Worm (Caenorhabditis elegans) whole organism, early embryonic: Measurements from ENCODE around the gene fkh-4.

Experiments
- B0310.2 ChIP-seq: sonication (generic microtip); optimal IDR thresholded peaks from 2 replicates; lab custom pipeline; 2016; ENCODE audit warnings: mild to moderate bottlenecking, missing genetic modification characterization, missing compliant biosample characterization
- F13C5.2 ChIP-seq: sonication (generic microtip); optimal IDR thresholded peaks from 2 replicates; lab custom pipeline; 2017; ENCODE audit warnings: mild to moderate bottlenecking, missing genetic modification characterization, inconsistent platforms, missing compliant biosample characterization
- aly-1 ChIP-seq: sonication (generic microtip); optimal IDR thresholded peaks from 2 replicates; lab custom pipeline; 2016; ENCODE audit warnings: missing genetic modification characterization, missing compliant biosample characterization
- ama-1 ChIP-seq: fragments of 150-350 bp; optimal IDR thresholded peaks from 2 replicates; lab custom pipeline; 2014
- ceh-13 ChIP-seq: fragments of 200-800 bp; sonication (Bioruptor generic); optimal IDR thresholded peaks from 2 replicates; lab custom pipeline; 2018; ENCODE audit warnings: mild to moderate bottlenecking, missing genetic modification characterization, missing compliant biosample characterization
- ceh-36 ChIP-seq: sonication (generic microtip); optimal IDR thresholded peaks from 2 replicates; lab custom pipeline; 2016; ENCODE audit warnings: missing genetic modification characterization, inconsistent platforms, missing compliant biosample characterization
- ets-7 ChIP-seq: sonication (generic microtip); optimal IDR thresholded peaks from 2 replicates; lab custom pipeline; 2016; ENCODE audit warnings: missing genotype, missing genetic modification characterization, missing compliant biosample characterization
- flt-1 ChIP-seq: fragments of 200-800 bp; sonication (Bioruptor generic); IDR thresholded peaks from 2 replicates; pipeline ENCODE4 v1.3.6; 2022; ENCODE audit warnings: missing genetic modification characterization, missing compliant biosample characterization
- hmbx-1 ChIP-seq: sonication (generic microtip); optimal IDR thresholded peaks from 2 replicates; lab custom pipeline; 2016; ENCODE audit warnings: mild to moderate bottlenecking, missing genetic modification characterization, missing compliant biosample characterization
- hmg-4 ChIP-seq: fragments of 200-800 bp; sonication (Bioruptor generic); optimal IDR thresholded peaks from 2 replicates; lab custom pipeline; 2018; ENCODE audit warnings: mild to moderate bottlenecking, missing genetic modification characterization, missing compliant biosample characterization
- hnd-1 ChIP-seq: sonication (generic microtip); optimal IDR thresholded peaks from 2 replicates; lab custom pipeline; 2016; ENCODE audit warnings: missing genetic modification characterization, missing compliant biosample characterization
- pes-1 ChIP-seq: fragments of 200-800 bp; sonication (Bioruptor generic); IDR thresholded peaks from 2 replicates; pipeline ENCODE4 v1.3.6; 2022; ENCODE audit warnings: missing genetic modification reagents, missing genetic modification characterization, missing compliant biosample characterization
- scrt-1 ChIP-seq: fragments of 200-800 bp; sonication (Bioruptor generic); IDR thresholded peaks from 2 replicates; pipeline ENCODE4 v1.3.6; 2022; ENCODE audit warnings: missing genetic modification characterization, missing compliant biosample characterization
- sea-1 ChIP-seq: fragments of 200-800 bp; sonication (Bioruptor generic); conservative IDR thresholded peaks from 2 replicates; pipeline ENCODE4 v1.3.6; 2022; ENCODE audit warnings: missing genetic modification characterization, missing compliant biosample characterization
- tbx-11 ChIP-seq: fragments of 200-800 bp; sonication (Bioruptor generic); IDR thresholded peaks from 2 replicates; pipeline ENCODE4 v1.3.6; 2022; ENCODE audit warnings: missing genetic modification characterization, missing compliant biosample characterization
- tbx-37 ChIP-seq: fragments of 200-800 bp; sonication (Bioruptor generic); conservative IDR thresholded peaks from 2 replicates; pipeline ENCODE4 v1.3.6; 2022; ENCODE audit warnings: missing genetic modification reagents, missing genetic modification characterization, missing compliant biosample characterization
- tra-4 ChIP-seq: sonication (generic microtip); optimal IDR thresholded peaks from 2 replicates; lab custom pipeline; 2017; ENCODE audit warnings: missing genetic modification characterization, missing compliant biosample characterization

The fkh-4 gene

ce11 chrX:13394971-13395370 lies 33.7 kb downstream of the fkh-4 start, which contains the start of gene irld-2:
TSS of gene irld-2 (minus strand) at chrX:13395071.
- TF ChIP-seq F13C5.2 (tag; lab: Kevin White, UChicago) = no peak
- no peak for TF ChIP-seq aly-1 (tag; lab: Kevin White, UChicago)
- no peak for TF ChIP-seq flt-1 (GFP tag; lab: Robert Waterston, UW)
- TF ChIP-seq ama-1 (lab: Kevin White, UChicago) = no peak
- TF ChIP-seq ets-7 (tag; lab: Kevin White, UChicago) = no peak
- no peak for TF ChIP-seq tra-4 (tag; lab: Kevin White, UChicago)
- TF ChIP-seq ceh-13 = no peak

ce11 chrX:13388829-13389228 lies 39.8 kb downstream of the fkh-4 start:
- TF ChIP-seq hnd-1 (no peak), tbx-11 (no peak), ama-1 (lab: Kevin White, UChicago) (no peak), flt-1 (GFP tag; lab: Robert Waterston, UW) (no peak), tra-4 (tag; lab: Kevin White, UChicago) (no peak), pes-1 (no peak), aly-1 (tag; lab: Kevin White, UChicago) (no peak), sea-1 (GFP tag; lab: Robert Waterston, UW) (no peak), tbx-37 (no peak), hmg-4 (GFP tag; lab: Kevin White, UChicago) (no peak), F13C5.2 (tag; lab: Kevin White, UChicago) (no peak), ceh-13 (no peak), ceh-36 (tag; lab: Kevin White, UChicago) (no peak), ets-7 (tag; lab: Kevin White, UChicago) (no peak)

DNA sequence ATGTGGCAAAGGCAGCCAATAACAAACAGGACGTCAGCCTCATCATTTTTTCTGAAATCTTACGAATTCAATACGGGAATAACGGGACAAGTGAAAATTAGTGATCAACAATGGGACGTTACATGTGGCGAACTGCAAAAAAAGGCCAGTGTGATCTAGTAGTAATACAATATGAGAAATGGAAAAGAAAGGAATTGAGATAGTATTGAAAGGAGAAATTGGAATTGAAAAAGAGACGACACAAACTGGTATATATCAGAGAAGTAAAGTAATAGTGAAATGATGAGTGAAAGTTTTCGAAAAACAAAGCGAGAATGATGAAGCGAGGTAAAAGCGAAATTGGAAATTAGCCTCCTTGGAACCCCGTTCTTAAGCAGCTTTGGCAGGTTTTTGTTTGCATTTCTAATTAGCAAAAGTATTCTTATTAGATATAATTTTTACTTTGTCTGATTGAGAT lies 41.1 kb downstream of the fkh-4 start, which contains the start of gene C49F8.3:
C49F8.3 (minus strand) TSS at position 51 of the 457 bp plus-strand sequence.
- TF ChIP-seq hmbx-1 = no peak
- no peak for TF ChIP-seq scrt-1 (GFP tag; lab: Robert Waterston, UW)
- TF ChIP-seq pes-1 = no peak
- TF ChIP-seq ets-7 (tag; lab: Kevin White, UChicago) = no peak
- no peak for TF ChIP-seq ama-1 (lab: Kevin White, UChicago)
- TF ChIP-seq tra-4 (tag; lab: Kevin White, UChicago) = no peak
- TF ChIP-seq aly-1 (tag; lab: Kevin White, UChicago) = no peak
- no peak for TF ChIP-seq hnd-1
- no peak for TF ChIP-seq F13C5.2 (tag; lab: Kevin White, UChicago)
- TF ChIP-seq tbx-11 = no peak
- TF ChIP-seq sea-1 (GFP tag; lab: Robert Waterston, UW) = no peak
- TF ChIP-seq hmg-4 (GFP tag; lab: Kevin White, UChicago) = no peak
- TF ChIP-seq tbx-37 = no peak
- TF ChIP-seq ceh-13 = no peak
- no peak for TF ChIP-seq B0310.2 (tag; lab: Kevin White, UChicago)
- no peak for TF ChIP-seq ceh-36 (tag; lab: Kevin White, UChicago)
- TF ChIP-seq flt-1 (GFP tag; lab: Robert Waterston, UW) = no peak

ce11 chrX:13384743-13385142 lies 43.9 kb downstream of the fkh-4 start:
- TF ChIP-seq B0310.2 (tag; lab: Kevin White, UChicago) (no peak), tbx-37 (no peak), ets-7 (tag; lab: Kevin White, UChicago) (no peak), tra-4 (tag; lab: Kevin White, UChicago) (no peak), aly-1 (tag; lab: Kevin White, UChicago) (no peak), scrt-1 (GFP tag; lab: Robert Waterston, UW) (no peak), pes-1 (no peak), hmg-4 (GFP tag; lab: Kevin White, UChicago) (no peak), hmbx-1 (no peak), hnd-1 (no peak)

- TF ChIP-seq tbx-37 (no peak), flt-1 (GFP tag; lab: Robert Waterston, UW) (no peak), scrt-1 (GFP tag; lab: Robert Waterston, UW) (no peak), F13C5.2 (tag; lab: Kevin White, UChicago) (no peak), sea-1 (GFP tag; lab: Robert Waterston, UW) (no peak), ama-1 (lab: Kevin White, UChicago) (no peak), hmbx-1 (no peak), ceh-36 (tag; lab: Kevin White, UChicago) (no peak), aly-1 (tag; lab: Kevin White, UChicago) (no peak), hnd-1 (no peak), B0310.2 (tag; lab: Kevin White, UChicago) (no peak), tbx-11 (no peak)
These were observed 45.4 kb downstream of the fkh-4 start for ce11 chrX:13383273-13383672.

DNA sequence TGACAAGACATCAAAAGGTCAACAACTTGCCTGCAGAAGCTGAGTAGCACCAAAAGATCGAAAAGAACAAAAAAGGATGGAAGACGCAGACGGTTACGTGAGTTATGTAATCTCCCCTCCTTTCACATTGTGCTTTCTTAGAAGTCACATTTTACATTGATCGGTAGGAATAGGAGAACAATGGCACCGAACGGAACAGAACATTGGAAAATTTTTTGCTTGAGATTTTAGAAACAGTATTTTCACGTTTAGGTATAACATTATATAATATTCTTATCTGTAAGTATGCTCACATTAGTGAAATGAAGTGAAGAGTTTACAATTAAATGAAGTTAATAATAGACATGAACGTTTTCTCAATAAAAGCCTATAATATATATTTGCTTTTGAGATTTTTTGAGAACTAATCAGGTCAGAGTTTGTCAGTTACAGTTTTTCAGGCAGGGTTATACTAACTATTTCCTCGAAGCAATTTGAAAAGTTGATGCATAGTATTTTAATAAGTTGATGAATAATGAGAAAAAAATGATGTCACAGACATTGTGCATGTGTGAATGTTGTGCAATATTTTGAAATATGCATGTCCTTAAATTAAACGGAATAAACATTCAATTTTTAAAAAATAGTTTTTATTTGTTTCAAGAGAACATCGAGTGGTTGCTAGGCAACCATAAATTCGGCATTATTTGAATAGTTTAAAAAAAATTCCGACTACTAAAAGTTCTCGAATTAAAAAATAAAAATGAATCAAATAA lies 47.5 kb downstream of the fkh-4 start:
- no peak for TF ChIP-seq hnd-1
- no peak for TF ChIP-seq hmg-4 (GFP tag; lab: Kevin White, UChicago)
- no peak for TF ChIP-seq ceh-13
- TF ChIP-seq pes-1 = no peak
- no peak for TF ChIP-seq scrt-1 (GFP tag; lab: Robert Waterston, UW)
- TF ChIP-seq tra-4 (tag; lab: Kevin White, UChicago) = no peak
- no peak for TF ChIP-seq aly-1 (tag; lab: Kevin White, UChicago)
- TF ChIP-seq ama-1 (lab: Kevin White, UChicago) = no peak
- no peak for TF ChIP-seq B0310.2 (tag; lab: Kevin White, UChicago)
- TF ChIP-seq ets-7 (tag; lab: Kevin White, UChicago) = no peak
- no peak for TF ChIP-seq sea-1 (GFP tag; lab: Robert Waterston, UW)
- no peak for TF ChIP-seq tbx-11
- no peak for TF ChIP-seq ceh-36 (tag; lab: Kevin White, UChicago)
- no peak for TF ChIP-seq tbx-37
- no peak for TF ChIP-seq F13C5.2 (tag; lab: Kevin White, UChicago)
- no peak for TF ChIP-seq flt-1 (GFP tag; lab: Robert Waterston, UW)
- TF ChIP-seq hmbx-1 = no peak

- TF ChIP-seq F13C5.2 (tag; lab: Kevin White, UChicago) = no peak
These were observed 49.6 kb downstream of the fkh-4 start for ce11 chrX:13379072-13379471.
